Fruit fly (Drosophila melanogaster): ENCODE measurements around the gene Faf2.
A peak's percentile ranks its signal among the peaks of the same experiment; 100 is the strongest.

Gene Faf2

DNA sequence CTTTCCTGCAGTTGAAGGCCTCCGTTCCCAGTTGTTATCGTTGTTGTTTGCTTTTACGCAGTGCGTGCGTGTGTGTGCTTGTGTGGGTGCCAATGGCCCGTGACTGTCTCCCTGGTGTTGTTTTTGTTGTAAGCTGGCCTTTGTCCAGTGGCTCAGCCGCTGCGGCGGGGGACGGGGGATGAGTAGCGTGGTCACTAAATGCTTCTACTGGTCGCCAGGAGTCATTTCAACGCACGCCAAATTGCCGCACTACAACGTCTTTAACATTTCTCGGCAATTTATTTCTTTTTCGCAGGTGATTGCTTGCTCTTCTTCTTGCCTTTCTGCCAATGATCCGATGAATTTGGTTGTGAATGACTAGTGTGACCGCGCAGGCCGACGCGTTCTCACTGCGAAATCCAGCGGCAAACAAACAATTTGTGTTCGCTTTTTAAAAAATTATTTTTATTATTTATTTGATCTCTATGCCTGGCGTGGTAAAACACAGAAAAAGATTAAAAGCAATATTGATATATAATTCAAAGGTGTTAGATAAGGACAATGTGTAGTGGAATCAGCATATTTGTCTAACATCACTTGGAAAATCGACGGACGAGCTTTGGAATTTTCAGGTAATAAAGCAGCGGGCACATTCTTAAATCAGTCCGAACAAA is at the start of gene Faf2, which contains the start of gene Grip71 (continued):
- TF ChIP-seq CG18262 (tag; optimal IDR thresholded peaks at IDR 0.05) (peak; percentile 87), peb (GFP tag; IDR thresholded peaks at IDR 0.05) (peak; percentile 87), ci (GFP tag; IDR thresholded peaks at IDR 0.05) (peak; percentile 96), CG17328 (GFP tag; IDR thresholded peaks at IDR 0.05) (peak; percentile 91), CG6791 (GFP tag; IDR thresholded peaks at IDR 0.05; ENCODE audit: partially characterized antibody) (no peak), CG3726 (GFP tag; IDR thresholded peaks at IDR 0.05) (peak; percentile 93), CG12236 (GFP tag; optimal IDR thresholded peaks at IDR 0.05) (no peak), Dad (GFP tag; optimal IDR thresholded peaks at IDR 0.05) (peak; percentile 70), fu2 (GFP tag; optimal IDR thresholded peaks at IDR 0.05) (peak; percentile 69), HHEX (GFP tag; optimal IDR thresholded peaks at IDR 0.05) (peak; percentile 67), CG11093 (GFP tag; IDR thresholded peaks at IDR 0.05) (peak; percentile 96), da (GFP tag; optimal IDR thresholded peaks at IDR 0.05) (peak; percentile 59), nerfin-1 (tag; optimal IDR thresholded peaks at IDR 0.05) (peak; percentile 82), CG8478 (optimal IDR thresholded peaks at IDR 0.05) (peak; percentile 80), emc (GFP tag; optimal IDR thresholded peaks at IDR 0.05) (peak; percentile 71), crp (GFP tag; optimal IDR thresholded peaks at IDR 0.05) (peak in 1 of 2 experiments; percentile 72), her (GFP tag; optimal IDR thresholded peaks at IDR 0.05) (no peak), seq (GFP tag; IDR thresholded peaks at IDR 0.05) (peak; percentile 90), CG15479 (GFP tag; optimal IDR thresholded peaks at IDR 0.05) (no peak), dimm (GFP tag; IDR thresholded peaks at IDR 0.05) (peak; percentile 82), slbo (GFP tag; IDR thresholded peaks at IDR 0.05) (peak; percentile 98), Hr3 (GFP tag; optimal IDR thresholded peaks at IDR 0.05) (peak; percentile 93), CG17361 (GFP tag; IDR thresholded peaks at IDR 0.05) (peak; percentile 95), CG16815 (GFP tag; optimal IDR thresholded peaks at IDR 0.05) (peak; percentile 95), stc (GFP tag; IDR thresholded peaks at IDR 0.05) (peak; percentile 91), CG9797 (GFP tag; optimal IDR thresholded peaks at IDR 0.05) (peak; percentile 98), Fer1 (GFP tag; optimal IDR thresholded peaks at IDR 0.05) (peak; percentile 70), fd102C (GFP tag; optimal IDR thresholded peaks at IDR 0.05) (no peak), CG2202 (tag; optimal IDR thresholded peaks at IDR 0.05) (peak; percentile 73), h (optimal IDR thresholded peaks at IDR 0.05) (peak; percentile 32), CG17612 (GFP tag; IDR thresholded peaks at IDR 0.05) (peak; percentile 87), al (GFP tag; IDR thresholded peaks at IDR 0.05) (peak; percentile 95), CG12391 (tag; optimal IDR thresholded peaks at IDR 0.05) (peak; percentile 94), CG7745 (tag; optimal IDR thresholded peaks at IDR 0.05) (no peak), CG32772 (GFP tag; IDR thresholded peaks at IDR 0.05) (peak; percentile 97), CG15269 (tag; optimal IDR thresholded peaks at IDR 0.05) (peak; percentile 89), CG10431 (GFP tag; optimal IDR thresholded peaks at IDR 0.05) (peak; percentile 27), abd-A (tag; optimal IDR thresholded peaks at IDR 0.05) (no peak), gsb (GFP tag; IDR thresholded peaks at IDR 0.05) (peak; percentile 88), dmrt99B (tag; optimal IDR thresholded peaks at IDR 0.05) (peak; percentile 85), az2 (GFP tag; optimal IDR thresholded peaks at IDR 0.05) (peak; percentile 91), HLHmδ (GFP tag; optimal IDR thresholded peaks at IDR 0.05) (no peak), HmgZ (tag; optimal IDR thresholded peaks at IDR 0.05) (peak; percentile 94), klu (GFP tag; IDR thresholded peaks at IDR 0.05) (peak; percentile 93), TFAM (GFP tag; optimal IDR thresholded peaks at IDR 0.05) (peak; percentile 51), Dfd (GFP tag; optimal IDR thresholded peaks at IDR 0.05) (peak; percentile 43 to 65), CG42726 (GFP tag; IDR thresholded peaks at IDR 0.05; ENCODE audit: partially characterized antibody) (no peak), E2f1 (GFP tag; IDR thresholded peaks at IDR 0.05) (peak; percentile 93), vfl (GFP tag; optimal IDR thresholded peaks at IDR 0.05) (peak; percentile 76), CG6765 (GFP tag; optimal IDR thresholded peaks at IDR 0.05) (peak; percentile 38), CG11560 (tag; IDR thresholded peaks at IDR 0.05) (peak; percentile 85)
